Worm (Caenorhabditis elegans) whole organism, L2 larva: ENCODE results near the gene C35D6.3.

Experiments used
- ceh-82 ChIP-seq: fragments of 150-350 bp; optimal IDR thresholded peaks from 2 replicates; lab custom pipeline; 2014; ENCODE audit warnings: missing biosample characterization, missing genetic modification characterization
- egl-27 ChIP-seq: sonication (generic microtip); optimal IDR thresholded peaks from 3 replicates; lab custom pipeline; 2017; ENCODE audit warnings: missing biosample characterization, missing genetic modification reagents, missing genetic modification characterization
- elt-1 ChIP-seq: fragments of 150-350 bp; optimal IDR thresholded peaks from 2 replicates; lab custom pipeline; 2014; ENCODE audit warnings: missing biosample characterization, missing genetic modification characterization
- elt-3 ChIP-seq: sonication (generic microtip); optimal IDR thresholded peaks from 2 replicates; lab custom pipeline; 2017; ENCODE audit warnings: missing biosample characterization, missing genetic modification characterization
- lin-11 ChIP-seq: fragments of 150-350 bp; sonication (generic microtip); optimal IDR thresholded peaks from 2 replicates; lab custom pipeline; 2014; ENCODE audit warnings: missing biosample characterization, missing genetic modification characterization, inconsistent platforms, mixed read lengths
- lin-39 ChIP-seq: fragments of 150-350 bp; optimal IDR thresholded peaks from 2 replicates; lab custom pipeline; 2014; ENCODE audit warnings: missing biosample characterization, missing genetic modification reagents, missing genetic modification characterization
- nhr-11 ChIP-seq: fragments of 150-350 bp; optimal IDR thresholded peaks from 2 replicates; lab custom pipeline; 2014; ENCODE audit warnings: missing biosample characterization, missing genetic modification characterization
- snpc-4 ChIP-seq: fragments of 150-350 bp; optimal IDR thresholded peaks from 2 replicates; lab custom pipeline; 2014; ENCODE audit warnings: missing biosample characterization, missing genetic modification characterization
- unc-39 ChIP-seq: fragments of 150-350 bp; optimal IDR thresholded peaks from 2 replicates; lab custom pipeline; 2014; ENCODE audit warnings: missing biosample characterization, missing genetic modification characterization
- unc-62 ChIP-seq: fragments of 150-350 bp; optimal IDR thresholded peaks from 2 replicates; lab custom pipeline; 2014; ENCODE audit warnings: missing biosample characterization, missing genetic modification reagents, missing genetic modification characterization
- ztf-4 ChIP-seq: fragments of 150-350 bp; optimal IDR thresholded peaks from 2 replicates; lab custom pipeline; 2014; ENCODE audit warnings: missing biosample characterization, missing genetic modification characterization

DNA sequence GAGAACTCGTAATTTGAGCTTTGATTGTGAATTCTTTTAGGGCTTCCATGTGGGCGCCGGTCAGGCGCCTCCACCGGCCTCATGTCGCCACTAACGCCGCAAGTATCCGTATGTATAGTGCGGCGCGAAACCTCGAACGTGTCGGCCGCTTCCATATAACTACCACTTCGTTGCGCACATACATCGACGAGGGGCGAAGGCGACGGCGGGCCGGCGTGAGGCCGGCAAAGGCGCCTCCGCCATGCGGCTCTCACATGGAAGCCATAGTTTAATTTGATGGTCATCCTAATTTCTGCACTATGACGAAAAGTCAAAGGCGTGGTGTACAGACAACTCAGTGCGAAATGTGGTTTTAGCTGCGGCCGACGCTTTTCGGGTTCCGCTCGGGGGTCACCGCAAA is 36.5 kb upstream of the C35D6.3 start:
- TF ChIP-seq nhr-11 = no peak
- no peak for TF ChIP-seq lin-39 (tag; lab: Kevin White, UChicago)
- no peak for TF ChIP-seq ztf-4 (tag; lab: Kevin White, UChicago)
- no peak for TF ChIP-seq unc-62 (GFP tag; lab: Kevin White, UChicago)
- TF ChIP-seq elt-1 (tag; lab: Kevin White, UChicago) = no peak
- no peak for TF ChIP-seq unc-39 (tag; lab: Kevin White, UChicago)
- TF ChIP-seq ceh-82 = no peak
- no peak for TF ChIP-seq egl-27
- TF ChIP-seq elt-3 (tag; lab: Kevin White, UChicago) = no peak
- TF ChIP-seq lin-11 (tag; lab: Kevin White, UChicago) = no peak
- no peak for TF ChIP-seq snpc-4 (tag; lab: Kevin White, UChicago)
